Worm (Caenorhabditis elegans) whole organism, young adult: Measurements from ENCODE around the gene C16D9.5.
A peak's percentile ranks its signal among the peaks of the same experiment; 100 is the strongest.

Experiments used
- B0035.1 ChIP-seq: sonication (generic microtip); optimal IDR thresholded peaks from 2 replicates; lab custom pipeline; 2016; ENCODE audit warnings: missing genetic modification characterization, mild to moderate bottlenecking, missing compliant biosample characterization, missing genotype, missing genetic modification reagents
- B0261.1 ChIP-seq: sonication (generic microtip); optimal IDR thresholded peaks from 2 replicates; lab custom pipeline; 2016; ENCODE audit warnings: mild to moderate bottlenecking, missing genetic modification characterization, moderate library complexity, missing compliant biosample characterization
- D2030.7 ChIP-seq: fragments of 200-800 bp; sonication (Bioruptor generic); IDR thresholded peaks from 2 replicates; pipeline ENCODE4 v1.3.6; 2022; ENCODE audit warnings: missing genetic modification reagents, missing genetic modification characterization, missing compliant biosample characterization
- F22D6.2 ChIP-seq: sonication (generic microtip); optimal IDR thresholded peaks from 2 replicates; lab custom pipeline; 2016; ENCODE audit warnings: mild to moderate bottlenecking, missing genetic modification characterization, missing compliant biosample characterization
- F23B12.7 ChIP-seq: sonication (generic microtip); optimal IDR thresholded peaks from 2 replicates; lab custom pipeline; 2017; ENCODE audit warnings: missing genetic modification characterization, mild to moderate bottlenecking, missing compliant biosample characterization, antibody characterized with exemption, moderate library complexity; ENCODE audit not compliant: insufficient read depth
- F33H1.4 ChIP-seq: fragments of 200-800 bp; sonication (Bioruptor generic); IDR thresholded peaks from 2 replicates; pipeline ENCODE4 v1.3.6; 2022; ENCODE audit warnings: missing genetic modification reagents, missing genetic modification characterization, missing compliant biosample characterization
- F52B5.7 ChIP-seq: sonication (generic microtip); optimal IDR thresholded peaks from 2 replicates; lab custom pipeline; 2016; ENCODE audit warnings: mild to moderate bottlenecking, missing genetic modification characterization, missing compliant biosample characterization
- Y53G8AR.9 ChIP-seq: fragments of 200-800 bp; sonication (Bioruptor generic); conservative IDR thresholded peaks from 2 replicates; pipeline ENCODE4 v1.3.6; 2022; ENCODE audit warnings: missing genetic modification reagents, missing genetic modification characterization, missing compliant biosample characterization
- Y67H2A.10 ChIP-seq: fragments of 200-800 bp; sonication (Bioruptor generic); conservative IDR thresholded peaks from 2 replicates; pipeline ENCODE4 v1.3.6; 2022; ENCODE audit warnings: missing genetic modification reagents, missing genetic modification characterization, missing compliant biosample characterization
- aptf-2 ChIP-seq: fragments of 200-800 bp; sonication (Bioruptor generic); conservative IDR thresholded peaks from 2 replicates; pipeline ENCODE4 v1.3.6; 2022; ENCODE audit warnings: missing genetic modification reagents, missing genetic modification characterization, missing compliant biosample characterization
- aptf-3 ChIP-seq: fragments of 200-800 bp; sonication (Bioruptor generic); IDR thresholded peaks from 2 replicates; pipeline ENCODE4 v1.3.6; 2022; ENCODE audit warnings: missing genetic modification characterization, missing compliant biosample characterization
- athp-1 ChIP-seq: sonication (generic microtip); optimal IDR thresholded peaks from 2 replicates; lab custom pipeline; 2017; ENCODE audit warnings: mild to moderate bottlenecking, missing genetic modification characterization, missing compliant biosample characterization
- attf-6 ChIP-seq: fragments of 200-800 bp; sonication (Bioruptor generic); IDR thresholded peaks from 2 replicates; pipeline ENCODE4 v1.3.6; 2022; ENCODE audit warnings: missing genetic modification reagents, missing genetic modification characterization, missing compliant biosample characterization
- cebp-2 ChIP-seq: fragments of 200-800 bp; sonication (Bioruptor generic); IDR thresholded peaks from 2 replicates; pipeline ENCODE4 v1.3.6; 2022; ENCODE audit warnings: missing genetic modification characterization, missing compliant biosample characterization
- ceh-100 ChIP-seq: fragments of 200-800 bp; sonication (Bioruptor generic); IDR thresholded peaks from 2 replicates; pipeline ENCODE4 v1.3.6; 2022; ENCODE audit warnings: missing genetic modification reagents, missing genetic modification characterization, missing compliant biosample characterization
- ceh-40 ChIP-seq: fragments of 200-800 bp; sonication (Bioruptor generic); IDR thresholded peaks from 2 replicates; pipeline ENCODE4 v1.3.6; 2022; ENCODE audit warnings: missing genetic modification characterization, missing compliant biosample characterization
- ceh-58 ChIP-seq: fragments of 200-800 bp; sonication (Bioruptor generic); IDR thresholded peaks from 2 replicates; pipeline ENCODE4 v1.3.6; 2022; ENCODE audit warnings: missing genetic modification characterization, missing compliant biosample characterization
- dpff-1 ChIP-seq: sonication (generic microtip); optimal IDR thresholded peaks from 2 replicates; lab custom pipeline; 2017; ENCODE audit warnings: mild to moderate bottlenecking, missing genetic modification characterization, missing compliant biosample characterization
- dpl-1 ChIP-seq: fragments of 150-350 bp; optimal IDR thresholded peaks from 2 replicates; lab custom pipeline; 2014; ENCODE audit warnings: missing biosample characterization, missing genetic modification reagents, missing genetic modification characterization
- egl-18 ChIP-seq: fragments of 200-800 bp; sonication (Bioruptor generic); IDR thresholded peaks from 2 replicates; pipeline ENCODE4 v1.3.6; 2022; ENCODE audit warnings: missing genetic modification reagents, missing genetic modification characterization, missing compliant biosample characterization
- egrh-3 ChIP-seq: fragments of 200-800 bp; sonication (Bioruptor generic); IDR thresholded peaks from 2 replicates; pipeline ENCODE4 v1.3.6; 2022; ENCODE audit warnings: missing genetic modification reagents, missing genetic modification characterization, missing compliant biosample characterization
- ets-4 ChIP-seq: fragments of 200-800 bp; sonication (Bioruptor generic); optimal IDR thresholded peaks from 2 replicates; lab custom pipeline; 2018; ENCODE audit warnings: mild to moderate bottlenecking, missing genetic modification characterization, missing compliant biosample characterization
- hlh-26 ChIP-seq: fragments of 200-800 bp; sonication (Bioruptor generic); conservative IDR thresholded peaks from 2 replicates; pipeline ENCODE4 v1.3.6; 2022; ENCODE audit warnings: missing genetic modification reagents, missing genetic modification characterization, missing compliant biosample characterization
- lin-35 ChIP-seq, 3 experiments: fragments of 150-350 bp in 2 of 3; sonication (generic microtip) in 1 of 3; optimal IDR thresholded peaks; 2 replicates each; lab custom pipeline; 2014 to 2018; ENCODE audit warnings: missing biosample characterization in 3 of 3, missing genetic modification characterization in 3 of 3, missing genetic modification reagents in 3 of 3
- lin-40 ChIP-seq: sonication (generic microtip); optimal IDR thresholded peaks from 2 replicates; lab custom pipeline; 2016; ENCODE audit warnings: missing genetic modification characterization, mild to moderate bottlenecking, missing compliant biosample characterization, missing genotype, missing genetic modification reagents
- lin-54 ChIP-seq: fragments of 200-800 bp; sonication (Bioruptor generic); optimal IDR thresholded peaks from 2 replicates; lab custom pipeline; 2018; ENCODE audit warnings: mild to moderate bottlenecking, missing genetic modification characterization, missing compliant biosample characterization
- madf-10 ChIP-seq: sonication (generic microtip); optimal IDR thresholded peaks from 2 replicates; lab custom pipeline; 2016; ENCODE audit warnings: mild to moderate bottlenecking, missing genetic modification characterization, missing compliant biosample characterization
- nfyb-1 ChIP-seq: fragments of 200-800 bp; sonication (Bioruptor generic); IDR thresholded peaks from 2 replicates; pipeline ENCODE4 v1.3.6; 2022; ENCODE audit warnings: missing genetic modification reagents, missing genetic modification characterization, missing compliant biosample characterization
- nhr-27 ChIP-seq: fragments of 200-800 bp; sonication (Bioruptor generic); optimal IDR thresholded peaks from 2 replicates; lab custom pipeline; 2018; ENCODE audit warnings: mild to moderate bottlenecking, missing genetic modification characterization, moderate library complexity, missing compliant biosample characterization
- nhr-80 ChIP-seq: sonication (generic microtip); optimal IDR thresholded peaks from 2 replicates; lab custom pipeline; 2016; ENCODE audit warnings: missing genetic modification characterization, missing compliant biosample characterization
- rpc-1 ChIP-seq, 2 experiments: fragments of 150-350 bp in 1 of 2; sonication (generic microtip) in 1 of 2; optimal IDR thresholded peaks; 2 replicates each; lab custom pipeline; 2014 to 2018; ENCODE audit warnings: missing biosample characterization in 1 of 2, missing genetic modification characterization in 1 of 2, missing genetic modification reagents in 1 of 2, missing genotype in 1 of 2
- sea-2 ChIP-seq: fragments of 200-800 bp; sonication (Bioruptor generic); IDR thresholded peaks from 2 replicates; pipeline ENCODE4 v1.3.6; 2022; ENCODE audit warnings: missing genetic modification characterization, missing compliant biosample characterization
- snpc-1.1 ChIP-seq: sonication (generic microtip); optimal IDR thresholded peaks from 2 replicates; lab custom pipeline; 2017; ENCODE audit warnings: missing genetic modification characterization, mild to moderate bottlenecking, missing compliant biosample characterization, antibody characterized with exemption, moderate library complexity, missing genotype, missing genetic modification reagents; ENCODE audit not compliant: insufficient read depth
- snpc-1.3 ChIP-seq: sonication (generic microtip); optimal IDR thresholded peaks from 2 replicates; lab custom pipeline; 2017; ENCODE audit warnings: missing genetic modification characterization, mild to moderate bottlenecking, missing compliant biosample characterization, antibody characterized with exemption, moderate library complexity, missing genotype, missing genetic modification reagents; ENCODE audit not compliant: insufficient read depth
- snpc-4 ChIP-seq, 5 experiments: fragments of 150-350 bp in 1 of 5; sonication (generic microtip) in 4 of 5; optimal IDR thresholded peaks; 2 replicates each; lab custom pipeline; 2014 to 2018; ENCODE audit warnings: missing genetic modification characterization in 5 of 5, missing biosample characterization in 3 of 5, antibody characterized with exemption in 2 of 5, mild to moderate bottlenecking in 2 of 5, missing compliant biosample characterization in 2 of 5, missing genotype in 2 of 5, moderate library complexity in 2 of 5, missing genetic modification reagents in 1 of 5
- somi-1 ChIP-seq: fragments of 200-800 bp; sonication (Bioruptor generic); optimal IDR thresholded peaks from 2 replicates; lab custom pipeline; 2018; ENCODE audit warnings: mild to moderate bottlenecking, missing genetic modification characterization, missing compliant biosample characterization
- tlf-1 ChIP-seq: fragments of 200-800 bp; sonication (Bioruptor generic); optimal IDR thresholded peaks from 2 replicates; lab custom pipeline; 2018; ENCODE audit warnings: mild to moderate bottlenecking, missing genetic modification characterization, missing compliant biosample characterization
- unc-62 ChIP-seq: fragments of 150-350 bp; optimal IDR thresholded peaks from 2 replicates; lab custom pipeline; 2014; ENCODE audit warnings: missing biosample characterization, missing genetic modification reagents, missing genetic modification characterization
- ztf-22 ChIP-seq: fragments of 200-800 bp; sonication (Bioruptor generic); optimal IDR thresholded peaks from 2 replicates; lab custom pipeline; 2018; ENCODE audit warnings: mild to moderate bottlenecking, missing genetic modification characterization, moderate library complexity, missing compliant biosample characterization

The C16D9.5 gene

ce11 chrV:8212816-8213215, 32.5 kb downstream of the C16D9.5 start:
- TF ChIP-seq F22D6.2 (no peak), F52B5.7 (no peak), B0035.1 (tag; lab: Kevin White, UChicago) (no peak), nhr-80 (tag; lab: Kevin White, UChicago) (peak; percentile 67), ets-4 (GFP tag; lab: Kevin White, UChicago) (no peak), unc-62 (GFP tag; lab: Kevin White, UChicago) (no peak), snpc-4 (GFP tag; optimal IDR thresholded peaks at IDR 0.05; lab: Kevin White, UChicago) (no peak), snpc-4 (tag; optimal IDR thresholded peaks at IDR 0.05; lab: Kevin White, UChicago) (no peak), aptf-2 (GFP tag; lab: Robert Waterston, UW) (no peak), dpl-1 (no peak)

- TF ChIP-seq sea-2 (GFP tag; lab: Robert Waterston, UW), result no peak
- TF ChIP-seq nfyb-1 (GFP tag; lab: Robert Waterston, UW), result no peak
- no peak for TF ChIP-seq nhr-27 (tag; lab: Kevin White, UChicago)
- no peak for TF ChIP-seq ceh-100 (GFP tag; lab: Robert Waterston, UW)
- no peak for TF ChIP-seq snpc-1.3
Observed at ce11 chrV:8211993-8212392, 33.4 kb downstream of the C16D9.5 start.

- no peak for TF ChIP-seq tlf-1
- no peak for TF ChIP-seq F23B12.7 (tag; lab: Kevin White, UChicago)
- no peak for TF ChIP-seq hlh-26 (GFP tag; lab: Robert Waterston, UW)
- TF ChIP-seq lin-40, result no peak
- TF ChIP-seq Y53G8AR.9, result no peak
- TF ChIP-seq aptf-3 (GFP tag; lab: Robert Waterston, UW), result no peak
- TF ChIP-seq ztf-22, result no peak
- TF ChIP-seq D2030.7 (GFP tag; lab: Robert Waterston, UW), result no peak
- no peak for TF ChIP-seq Y67H2A.10
- no peak for TF ChIP-seq lin-54
- TF ChIP-seq F33H1.4 (GFP tag; lab: Robert Waterston, UW), result no peak
- no peak for TF ChIP-seq attf-6 (GFP tag; lab: Robert Waterston, UW)
- TF ChIP-seq rpc-1 (optimal IDR thresholded peaks at IDR 0.05; lab: Kevin White, UChicago), result no peak
- TF ChIP-seq rpc-1 (tag; optimal IDR thresholded peaks at IDR 0.05; lab: Kevin White, UChicago), result no peak
- TF ChIP-seq dpl-1, result no peak
- TF ChIP-seq athp-1, result no peak
- TF ChIP-seq snpc-1.3, result no peak
- no peak for TF ChIP-seq nhr-80 (tag; lab: Kevin White, UChicago)
- TF ChIP-seq unc-62 (GFP tag; lab: Kevin White, UChicago), result no peak
- no peak for TF ChIP-seq ceh-40 (GFP tag; lab: Robert Waterston, UW)
- TF ChIP-seq ceh-100 (GFP tag; lab: Robert Waterston, UW), result no peak
Observed at ce11 chrV:8210527-8210926, 34.8 kb downstream of the C16D9.5 start.

- no peak for TF ChIP-seq snpc-1.1 (tag; lab: Kevin White, UChicago)
- TF ChIP-seq F23B12.7 (tag; lab: Kevin White, UChicago), result no peak
- no peak for TF ChIP-seq F33H1.4 (GFP tag; lab: Robert Waterston, UW)
- TF ChIP-seq egl-18, result no peak
- no peak for TF ChIP-seq somi-1 (GFP tag; lab: Kevin White, UChicago)
- TF ChIP-seq B0261.1 (tag; lab: Kevin White, UChicago), result no peak
- no peak for TF ChIP-seq ceh-58 (GFP tag; lab: Robert Waterston, UW)
- TF ChIP-seq egrh-3 (GFP tag; lab: Robert Waterston, UW), result no peak
- no peak for TF ChIP-seq madf-10 (tag; lab: Kevin White, UChicago)
- TF ChIP-seq dpff-1 (tag; lab: Kevin White, UChicago), result no peak
- no peak for TF ChIP-seq cebp-2 (GFP tag; lab: Robert Waterston, UW)
- no peak for TF ChIP-seq rpc-1 (optimal IDR thresholded peaks at IDR 0.05; lab: Kevin White, UChicago)
- TF ChIP-seq rpc-1 (tag; optimal IDR thresholded peaks at IDR 0.05; lab: Kevin White, UChicago), result no peak
- no peak for TF ChIP-seq lin-35 (GFP tag; optimal IDR thresholded peaks at IDR 0.05; lab: Kevin White, UChicago)
Observed at ce11 chrV:8206931-8207330, 38.4 kb downstream of the C16D9.5 start, which contains the start of gene timp-1. Gene timp-1, plus strand, starts transcription at chrV:8207235.
